Fruit fly (Drosophila melanogaster) Kc167 (cell line): ENCODE results near the gene CG7409.

Experiments
- Myc ChIP-seq: fragments of >200 bp; optimal IDR thresholded peaks from 2 replicates; lab custom pipeline; 2017; ENCODE audit warnings: missing external identifiers
- Sin3A ChIP-seq: fragments of >200 bp; optimal IDR thresholded peaks from 2 replicates; lab custom pipeline; 2018; ENCODE audit warnings: missing external identifiers
- h ChIP-seq: fragments of >200 bp; optimal IDR thresholded peaks from 3 replicates; lab custom pipeline; 2018; ENCODE audit warnings: missing external identifiers
- insv ChIP-seq: fragments of >200 bp; optimal IDR thresholded peaks from 3 replicates; lab custom pipeline; 2018; ENCODE audit warnings: missing external identifiers
- psq ChIP-seq: fragments of >200 bp; optimal IDR thresholded peaks from 2 replicates; lab custom pipeline; 2017; ENCODE audit warnings: missing external identifiers
- ttk ChIP-seq: sonication (Bioruptor generic); optimal IDR thresholded peaks from 2 replicates; lab custom pipeline; 2017; ENCODE audit warnings: missing external identifiers

DNA sequence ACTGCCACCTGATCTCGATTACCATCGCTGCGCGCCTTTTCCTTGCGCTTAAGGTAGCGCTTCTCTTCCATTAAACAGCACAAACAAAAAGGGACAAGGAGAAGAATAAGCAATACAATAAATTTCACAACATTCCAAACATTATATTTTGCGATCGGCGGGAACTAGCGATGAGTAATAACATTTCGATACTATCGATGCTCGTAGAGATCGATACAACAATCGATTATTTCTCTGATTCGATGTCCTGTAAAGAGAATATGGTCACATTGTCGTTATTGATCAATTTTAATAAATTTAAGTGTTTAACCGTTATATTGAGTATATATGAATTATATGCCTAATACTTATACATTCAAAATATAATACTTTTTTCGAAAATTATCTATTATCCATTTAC lies 27.9 kb upstream of the CG7409 start, which contains the start of gene CG7457:
- TF ChIP-seq Myc (no peak), psq (lab: Kevin White, UChicago) (no peak), Sin3A (lab: Kevin White, UChicago) (no peak), h (lab: Kevin White, UChicago) (no peak), insv (lab: Kevin White, UChicago) (no peak), ttk (lab: Kevin White, UChicago) (no peak)
